Fruit fly (Drosophila melanogaster) whole organism, embryonic: ENCODE results near the gene eIF4E6.
A peak's percentile ranks its signal among the peaks of the same experiment; 100 is the strongest.

ENCODE experiments used
- CG10274 ChIP-seq: fragments of 200-800 bp; sonication (Bioruptor generic); optimal IDR thresholded peaks from 3 replicates; lab custom pipeline; 2017; ENCODE audit warnings: missing biosample characterization, mild to moderate bottlenecking, missing genetic modification characterization
- CG11093 ChIP-seq: fragments of 200-800 bp; sonication (Bioruptor generic); IDR thresholded peaks from 3 replicates; pipeline ENCODE4 v1.3.6; 2022; ENCODE audit warnings: missing biosample characterization, missing genetic modification characterization
- CG11504 ChIP-seq: fragments of 200-800 bp; sonication (Bioruptor generic); optimal IDR thresholded peaks from 3 replicates; lab custom pipeline; 2019; ENCODE audit warnings: missing biosample characterization, mild to moderate bottlenecking, missing genetic modification characterization, moderate library complexity
- CG11695 ChIP-seq: fragments of 200-800 bp; sonication (Bioruptor generic); IDR thresholded peaks from 3 replicates; pipeline ENCODE4 v1.3.6; 2022; ENCODE audit warnings: missing biosample characterization, missing genetic modification characterization
- CG15011 ChIP-seq: fragments of 200-800 bp; sonication (Bioruptor generic); optimal IDR thresholded peaks from 3 replicates; lab custom pipeline; 2018; ENCODE audit warnings: missing biosample characterization, mild to moderate bottlenecking, missing genetic modification characterization
- CG16863 ChIP-seq: fragments of 200-800 bp; sonication (Bioruptor generic); optimal IDR thresholded peaks from 3 replicates; lab custom pipeline; 2016; ENCODE audit warnings: missing biosample characterization, missing genetic modification characterization
- CG2712 ChIP-seq: fragments of 200-800 bp; optimal IDR thresholded peaks from 3 replicates; lab custom pipeline; 2019; ENCODE audit warnings: missing biosample characterization, mild to moderate bottlenecking, missing genetic modification characterization, moderate library complexity
- CG3281 ChIP-seq: fragments of 200-800 bp; sonication (Bioruptor generic); optimal IDR thresholded peaks from 3 replicates; lab custom pipeline; 2017; ENCODE audit warnings: missing biosample characterization, mild to moderate bottlenecking, missing genetic modification characterization
- CG6254 ChIP-seq: fragments of 200-800 bp; sonication (Bioruptor generic); optimal IDR thresholded peaks from 3 replicates; lab custom pipeline; 2017; ENCODE audit warnings: mild to moderate bottlenecking, missing biosample characterization, missing genetic modification reagents, missing genetic modification characterization
- CG6683 ChIP-seq: fragments of 200-800 bp; sonication (Bioruptor generic); optimal IDR thresholded peaks from 2 replicates; lab custom pipeline; 2017; ENCODE audit warnings: missing biosample characterization, mild to moderate bottlenecking, missing genetic modification characterization, missing genetic modification reagents
- CG6689 ChIP-seq: fragments of 200-800 bp; sonication (Bioruptor generic); IDR thresholded peaks from 2 replicates; pipeline ENCODE4 v1.3.6; 2022; ENCODE audit warnings: missing biosample characterization, missing genetic modification characterization
- CG7786 ChIP-seq: fragments of 200-800 bp; sonication (Bioruptor generic); optimal IDR thresholded peaks from 2 replicates; lab custom pipeline; 2016; ENCODE audit warnings: missing biosample characterization, missing genetic modification characterization
- D19B ChIP-seq: fragments of 200-800 bp; sonication (Bioruptor generic); optimal IDR thresholded peaks from 2 replicates; lab custom pipeline; 2017; ENCODE audit warnings: missing biosample characterization, mild to moderate bottlenecking, missing genetic modification characterization
- Deaf1 ChIP-seq: fragments of 200-800 bp; optimal IDR thresholded peaks from 3 replicates; lab custom pipeline; 2019; ENCODE audit warnings: missing biosample characterization, mild to moderate bottlenecking, missing genetic modification characterization, moderate library complexity
- H2.0 ChIP-seq: fragments of 200-800 bp; sonication (Bioruptor generic); IDR thresholded peaks from 2 replicates; pipeline ENCODE4 v1.3.6; 2022; ENCODE audit warnings: missing biosample characterization, missing genetic modification characterization
- Hey ChIP-seq: fragments of 200-800 bp; sonication (Bioruptor generic); optimal IDR thresholded peaks from 3 replicates; lab custom pipeline; 2018; ENCODE audit warnings: missing biosample characterization, mild to moderate bottlenecking, missing genetic modification characterization
- Hmx ChIP-seq: fragments of 200-800 bp; sonication (Bioruptor generic); optimal IDR thresholded peaks from 2 replicates; lab custom pipeline; 2016; ENCODE audit warnings: missing biosample characterization, missing genetic modification characterization
- Lhr ChIP-seq: fragments of 200-800 bp; sonication (Bioruptor generic); optimal IDR thresholded peaks from 3 replicates; lab custom pipeline; 2017; ENCODE audit warnings: mild to moderate bottlenecking, missing biosample characterization, missing genetic modification reagents, missing genetic modification characterization
- NfI ChIP-seq: fragments of 200-800 bp; sonication (Bioruptor generic); optimal IDR thresholded peaks from 3 replicates; lab custom pipeline; 2018; ENCODE audit warnings: missing biosample characterization, mild to moderate bottlenecking, missing genetic modification characterization, moderate library complexity
- Sox100B ChIP-seq: fragments of 200-800 bp; sonication (Bioruptor generic); optimal IDR thresholded peaks from 3 replicates; lab custom pipeline; 2018; ENCODE audit warnings: missing biosample characterization, mild to moderate bottlenecking, missing genetic modification characterization
- Tbp ChIP-seq: fragments of >200 bp; optimal IDR thresholded peaks from 2 replicates; lab custom pipeline; 2018; ENCODE audit warnings: missing biosample characterization, missing genetic modification characterization
- Trl ChIP-seq, 3 experiments: fragments of >200 bp in 2 of 3; fragments of 200-800 bp in 1 of 3; sonication (Bioruptor generic) in 1 of 3; optimal IDR thresholded peaks; 2 replicates in 1 of 3; 3 replicates in 2 of 3; lab custom pipeline; 2016 to 2017; ENCODE audit warnings: missing biosample characterization in 1 of 3, missing genetic modification characterization in 1 of 3
- aop ChIP-seq: fragments of 200-800 bp; sonication (Bioruptor generic); IDR thresholded peaks from 2 replicates; pipeline ENCODE4 v1.3.6; 2022; ENCODE audit warnings: missing biosample characterization, missing genetic modification characterization
- btn ChIP-seq: fragments of 200-800 bp; sonication (Bioruptor generic); optimal IDR thresholded peaks from 2 replicates; lab custom pipeline; 2016; ENCODE audit warnings: missing biosample characterization, missing genetic modification characterization
- cg ChIP-seq: fragments of 200-800 bp; sonication (Bioruptor generic); optimal IDR thresholded peaks from 3 replicates; lab custom pipeline; 2019; ENCODE audit warnings: missing biosample characterization, mild to moderate bottlenecking, missing genetic modification characterization, moderate library complexity
- chif ChIP-seq, 2 experiments: fragments of 200-800 bp; sonication (Bioruptor generic); optimal IDR thresholded peaks; 3 replicates each; lab custom pipeline; 2016; ENCODE audit warnings: missing biosample characterization in 2 of 2, missing genetic modification characterization in 2 of 2
- dmrt11E ChIP-seq: fragments of 200-800 bp; sonication (Bioruptor generic); optimal IDR thresholded peaks from 3 replicates; lab custom pipeline; 2018; ENCODE audit warnings: missing biosample characterization, mild to moderate bottlenecking, missing genetic modification characterization, moderate library complexity
- ems ChIP-seq: fragments of 200-800 bp; sonication (Bioruptor generic); optimal IDR thresholded peaks from 3 replicates; lab custom pipeline; 2016; ENCODE audit warnings: missing biosample characterization, missing genetic modification characterization
- ftz-f1 ChIP-seq: fragments of 200-800 bp; sonication (Bioruptor generic); optimal IDR thresholded peaks from 2 replicates; lab custom pipeline; 2016; ENCODE audit warnings: missing biosample characterization, missing genetic modification characterization
- ind ChIP-seq: fragments of 200-800 bp; sonication (Bioruptor generic); optimal IDR thresholded peaks from 3 replicates; lab custom pipeline; 2016; ENCODE audit warnings: missing biosample characterization, missing genetic modification characterization
- insv ChIP-seq, 2 experiments: fragments of 200-800 bp; sonication (Bioruptor generic); optimal IDR thresholded peaks; 3 replicates each; lab custom pipeline; 2016 to 2018; ENCODE audit warnings: missing biosample characterization in 2 of 2, missing genetic modification characterization in 2 of 2
- mld ChIP-seq: fragments of 200-800 bp; sonication (Bioruptor generic); IDR thresholded peaks from 3 replicates; pipeline ENCODE4 v1.3.6; 2022; ENCODE audit warnings: missing biosample characterization, missing genetic modification characterization; ENCODE audit not compliant: partially characterized antibody
- peb ChIP-seq: fragments of 200-800 bp; sonication (Bioruptor generic); IDR thresholded peaks from 2 replicates; pipeline ENCODE4 v1.3.6; 2022; ENCODE audit warnings: missing biosample characterization, missing genetic modification characterization
- pzg ChIP-seq: fragments of 200-800 bp; sonication (Bioruptor generic); optimal IDR thresholded peaks from 3 replicates; lab custom pipeline; 2018; ENCODE audit warnings: missing biosample characterization, mild to moderate bottlenecking, missing genetic modification characterization, moderate library complexity
- scrt ChIP-seq: fragments of 200-800 bp; sonication (Bioruptor generic); optimal IDR thresholded peaks from 2 replicates; lab custom pipeline; 2018; ENCODE audit warnings: missing biosample characterization, mild to moderate bottlenecking, missing genetic modification characterization, moderate library complexity
- slbo ChIP-seq: fragments of 200-800 bp; sonication (Bioruptor generic); IDR thresholded peaks from 2 replicates; pipeline ENCODE4 v1.3.6; 2022; ENCODE audit warnings: missing biosample characterization, missing genetic modification characterization

eIF4E6 gene

DNA sequence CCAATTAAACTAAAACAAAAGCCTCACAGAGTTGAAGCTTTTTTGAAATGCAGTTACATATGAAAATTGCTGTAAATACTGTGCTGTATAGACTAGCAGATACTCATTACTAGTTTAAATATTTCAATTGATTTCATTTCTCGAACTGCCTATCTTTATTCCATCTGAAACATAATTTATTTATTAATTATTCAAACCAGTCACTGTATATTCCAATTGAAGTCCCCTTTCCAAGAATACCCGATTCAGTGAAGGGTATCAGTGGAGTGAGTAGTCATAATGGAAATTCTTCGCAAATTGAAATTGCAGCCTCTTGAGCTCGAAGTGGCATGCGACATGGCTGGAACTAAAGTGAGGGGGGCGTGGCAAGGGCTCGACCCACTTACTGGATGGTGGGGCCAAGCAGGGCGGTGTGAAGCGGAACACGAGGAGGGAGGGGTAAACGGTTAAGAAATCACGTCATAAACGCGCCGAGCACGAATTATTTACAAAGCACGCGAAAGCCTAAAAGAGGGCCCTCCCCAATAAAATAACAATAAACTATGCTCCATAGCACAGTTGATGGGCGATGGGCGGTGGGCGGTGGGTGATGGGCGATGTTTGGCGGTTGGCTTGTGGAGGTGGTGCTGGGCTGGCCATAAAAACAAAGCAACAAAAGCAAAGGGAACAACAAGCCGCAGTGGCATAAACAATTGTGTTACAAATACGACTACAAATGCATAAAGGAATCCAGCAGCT lies 21.9 kb downstream of the eIF4E6 start (continued):
- peak; percentile 62 for TF ChIP-seq slbo (GFP tag; lab: Robert Waterston, UW)
- TF ChIP-seq Lhr (GFP tag; lab: Kevin White, UChicago), result no peak
- TF ChIP-seq Sox100B (GFP tag; lab: Kevin White, UChicago), result peak; percentile 11
- TF ChIP-seq btn (GFP tag; lab: Kevin White, UChicago), result no peak
- no peak for TF ChIP-seq aop
- peak; percentile 5 for TF ChIP-seq CG3281
- no peak for TF ChIP-seq Tbp (GFP tag; lab: Kevin White, UChicago)
- TF ChIP-seq mld (GFP tag; lab: Robert Waterston, UW), result no peak
- peak; percentile 10 for TF ChIP-seq NfI
- TF ChIP-seq D19B, result peak; percentile 68
- peak; percentile 51 for TF ChIP-seq CG2712
- peak; percentile 33 for TF ChIP-seq ind (GFP tag; lab: Kevin White, UChicago)
- no peak for TF ChIP-seq ftz-f1 (GFP tag; lab: Kevin White, UChicago)
- TF ChIP-seq H2.0, result peak; percentile 4; the same call in 1 of the 2 replicates

DNA sequence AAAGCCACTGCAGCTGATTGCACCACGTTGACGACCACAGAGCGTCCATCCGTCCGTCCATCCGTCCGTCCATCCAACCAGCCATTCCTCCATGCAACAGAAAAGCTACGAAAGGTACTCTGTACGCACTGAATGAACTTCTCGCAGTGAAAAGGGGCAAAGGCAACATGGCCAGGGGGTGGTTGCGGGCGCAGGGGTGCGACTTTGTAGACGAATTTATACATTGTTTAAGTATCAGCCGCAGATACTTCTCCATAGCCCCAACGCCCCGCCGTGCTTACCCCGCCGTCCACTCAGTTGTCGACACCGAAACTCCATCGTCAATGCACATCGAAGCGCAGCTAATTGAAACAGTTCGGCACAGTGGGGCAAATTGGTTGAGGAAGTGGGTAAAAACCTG lies 27.0 kb downstream of the eIF4E6 start:
- TF ChIP-seq dmrt11E (tag; lab: Kevin White, UChicago), result no peak
- no peak for TF ChIP-seq CG11093 (GFP tag; lab: Robert Waterston, UW)
- TF ChIP-seq CG6683 (GFP tag; lab: Kevin White, UChicago), result no peak

DNA sequence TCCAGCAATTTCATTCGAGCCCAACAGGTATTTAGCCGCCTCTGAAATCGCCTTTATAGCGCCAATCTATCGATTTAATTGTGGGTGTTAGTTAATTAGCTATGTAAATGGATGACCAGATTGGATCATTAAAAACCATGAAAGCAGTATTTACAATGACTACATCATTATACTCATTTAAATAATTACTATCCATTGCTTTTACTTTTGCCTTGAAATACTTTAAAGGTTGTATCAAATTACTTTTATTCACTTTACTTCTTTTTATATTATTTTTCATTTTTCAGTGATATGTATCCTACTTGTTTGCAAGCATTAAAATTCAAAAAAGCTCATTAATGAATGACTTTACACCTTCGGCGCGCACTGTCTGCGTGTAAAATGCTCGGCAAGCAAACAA lies 28.0 kb downstream of the eIF4E6 start:
- TF ChIP-seq Hmx, result no peak
- 0 out of 3 replicates have a peak, but pooled peaks have one; percentile 22 for TF ChIP-seq CG11695 (GFP tag; lab: Robert Waterston, UW)
- TF ChIP-seq CG11504 (tag; lab: Kevin White, UChicago), result peak; percentile 3

DNA sequence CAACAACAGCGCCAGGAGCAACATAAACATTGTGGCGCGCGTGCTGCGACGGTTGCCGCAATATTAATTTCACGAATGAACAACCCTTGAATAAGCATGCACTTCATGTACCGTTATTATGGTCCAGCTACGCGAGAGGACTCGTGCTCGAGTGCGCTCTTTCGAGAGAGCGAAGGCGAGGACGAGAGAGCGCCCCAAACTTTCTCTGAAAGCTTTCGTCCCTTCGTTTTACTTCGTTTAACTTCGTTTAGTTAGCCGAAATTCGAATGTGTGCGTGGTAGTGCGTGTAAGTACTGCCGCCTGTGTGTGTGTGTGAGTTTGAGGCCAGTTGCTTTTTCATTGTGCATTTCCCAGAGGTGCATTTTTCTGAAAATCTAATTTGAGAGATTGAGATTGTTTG lies 36.3 kb downstream of the eIF4E6 start:
- TF ChIP-seq ems (GFP tag; lab: Kevin White, UChicago) (no peak), chif (GFP tag; optimal IDR thresholded peaks at IDR 0.05; lab: Kevin White, UChicago) (no peak), CG7786 (GFP tag; lab: Kevin White, UChicago) (no peak), cg (peak; percentile 15), CG6689 (GFP tag; lab: Robert Waterston, UW) (no peak), Deaf1 (tag; lab: Kevin White, UChicago) (peak; percentile 95), CG10274 (no peak), insv (GFP tag; optimal IDR thresholded peaks at IDR 0.05; lab: Kevin White, UChicago) (no peak), Hey (tag; lab: Kevin White, UChicago) (no peak), peb (GFP tag; lab: Robert Waterston, UW) (no peak), CG16863 (GFP tag; lab: Kevin White, UChicago) (no peak), scrt (GFP tag; lab: Kevin White, UChicago) (no peak), CG15011 (GFP tag; lab: Kevin White, UChicago) (no peak), Trl (optimal IDR thresholded peaks at IDR 0.05; lab: Kevin White, UChicago) (peak; percentile 48 to 53), Trl (GFP tag; optimal IDR thresholded peaks at IDR 0.05; lab: Kevin White, UChicago) (no peak), CG6254 (no peak), pzg (GFP tag; lab: Kevin White, UChicago) (no peak)
